Worm (Caenorhabditis elegans): ENCODE data around the gene cnc-5.

The cnc-5 gene

ce11 chrV:1468905-1469304 is 23.7 kb downstream of the cnc-5 start:
- no peak for TF ChIP-seq lim-7 (GFP tag; IDR thresholded peaks at IDR 0.05)
- TF ChIP-seq aha-1 (tag) = peak; percentile 91
- no peak for TF ChIP-seq spr-3 (GFP tag; optimal IDR thresholded peaks at IDR 0.05)
- no peak for TF ChIP-seq snpc-4 (tag; optimal IDR thresholded peaks at IDR 0.05)
- TF ChIP-seq nhr-25 (tag; optimal IDR thresholded peaks at IDR 0.05; ENCODE audit: borderline replicate concordance, insufficient read depth) = no peak
- TF ChIP-seq nhr-28 (tag; optimal IDR thresholded peaks at IDR 0.05) = no peak

- TF ChIP-seq fos-1 (tag; optimal IDR thresholded peaks at IDR 0.05) (no peak), daf-19 (GFP tag; conservative IDR thresholded peaks at IDR 0.05) (no peak), pqm-1 (tag; optimal IDR thresholded peaks at IDR 0.05) (no peak), nhr-28 (tag; optimal IDR thresholded peaks at IDR 0.05) (peak; percentile 51), arid-1 (GFP tag; conservative IDR thresholded peaks at IDR 0.05) (no peak), snpc-4 (tag; optimal IDR thresholded peaks at IDR 0.05) (no peak), unc-130 (GFP tag; optimal IDR thresholded peaks at IDR 0.05) (peak; percentile 47), ZK337.2 (GFP tag; IDR thresholded peaks at IDR 0.05) (0 out of 2 replicates have a peak, but pooled peaks have one; percentile 14), ztf-11 (tag; optimal IDR thresholded peaks at IDR 0.05) (no peak), lin-38 (GFP tag; IDR thresholded peaks at IDR 0.05) (peak; percentile 95), skn-1 (tag; optimal IDR thresholded peaks at IDR 0.05) (no peak), ZK546.5 (tag; optimal IDR thresholded peaks at IDR 0.05) (no peak), madf-5 (GFP tag; IDR thresholded peaks at IDR 0.05) (no peak), nhr-11 (tag; optimal IDR thresholded peaks at IDR 0.05) (peak; percentile 17), nhr-6 (tag; optimal IDR thresholded peaks at IDR 0.05) (peak; percentile 53), F37D6.2 (tag; optimal IDR thresholded peaks at IDR 0.05) (peak; percentile 18), ctbp-1 (GFP tag; IDR thresholded peaks at IDR 0.05) (0 out of 2 replicates have a peak, but pooled peaks have one; percentile 16), ztf-7 (tag; optimal IDR thresholded peaks at IDR 0.05) (no peak), mxl-3 (GFP tag; optimal IDR thresholded peaks at IDR 0.05) (no peak), madf-9 (GFP tag; conservative IDR thresholded peaks at IDR 0.05) (no peak), F10B5.3 (tag; optimal IDR thresholded peaks at IDR 0.05) (no peak), ceh-62 (tag; optimal IDR thresholded peaks at IDR 0.05) (no peak), lin-15B (tag; optimal IDR thresholded peaks at IDR 0.05) (no peak), fkh-10 (GFP tag; optimal IDR thresholded peaks at IDR 0.05) (peak; percentile 62), jun-1 (tag; optimal IDR thresholded peaks at IDR 0.05) (no peak), lir-3 (tag; optimal IDR thresholded peaks at IDR 0.05) (no peak), nhr-77 (tag; optimal IDR thresholded peaks at IDR 0.05) (peak; percentile 70), hif-1 (tag; optimal IDR thresholded peaks at IDR 0.05) (no peak), spr-3 (GFP tag; optimal IDR thresholded peaks at IDR 0.05) (no peak), lsy-2 (tag; optimal IDR thresholded peaks at IDR 0.05) (peak in 1 of 2 experiments; percentile 84), set-16 (GFP tag; IDR thresholded peaks at IDR 0.05) (no peak), nhr-48 (tag; optimal IDR thresholded peaks at IDR 0.05) (no peak), unc-39 (tag; optimal IDR thresholded peaks at IDR 0.05) (no peak), ceh-44 (GFP tag; IDR thresholded peaks at IDR 0.05) (no peak), lim-7 (GFP tag; IDR thresholded peaks at IDR 0.05) (0 out of 2 replicates have a peak, but pooled peaks have one; percentile 41), rbr-2 (tag; optimal IDR thresholded peaks at IDR 0.05) (peak; percentile 7), nhr-41 (GFP tag; IDR thresholded peaks at IDR 0.05) (no peak), nhr-42 (GFP tag; IDR thresholded peaks at IDR 0.05) (no peak), vab-7 (GFP tag; IDR thresholded peaks at IDR 0.05) (peak; percentile 52; the same call in 1 of the 2 replicates), hlh-11 (tag; optimal IDR thresholded peaks at IDR 0.05) (peak; percentile 7), nhr-102 (tag; optimal IDR thresholded peaks at IDR 0.05) (no peak), tra-1 (GFP tag; IDR thresholded peaks at IDR 0.05) (no peak), lin-39 (tag; optimal IDR thresholded peaks at IDR 0.05) (no peak), lin-13 (GFP tag; optimal IDR thresholded peaks at IDR 0.05) (peak; percentile 57), mdl-1 (tag; optimal IDR thresholded peaks at IDR 0.05) (peak in 1 of 2 experiments; percentile 31)
Observed at ce11 chrV:1471078-1471969, 26.1 kb downstream of the cnc-5 start.

Data from whole organism, L4 larva.